Fruit fly (Drosophila melanogaster) whole organism, embryonic: ENCODE measurements around the gene AlaRS.

ENCODE experiments used
- Aef1 ChIP-seq: fragments of 200-800 bp; sonication (Bioruptor generic); IDR thresholded peaks from 3 replicates; pipeline ENCODE4 v1.3.6; 2022; ENCODE audit warnings: missing biosample characterization, missing genetic modification characterization
- Antp ChIP-seq: fragments of 200-800 bp; sonication (Bioruptor generic); optimal IDR thresholded peaks from 3 replicates; lab custom pipeline; 2016; ENCODE audit warnings: missing biosample characterization, missing genetic modification characterization
- Bgb ChIP-seq: fragments of 200-800 bp; sonication (Bioruptor generic); IDR thresholded peaks from 2 replicates; pipeline ENCODE4 v1.3.6; 2022; ENCODE audit warnings: missing biosample characterization, missing genetic modification characterization; ENCODE audit not compliant: partially characterized antibody
- CG10959 ChIP-seq: fragments of 200-800 bp; sonication (Bioruptor generic); IDR thresholded peaks from 2 replicates; pipeline ENCODE4 v1.3.6; 2022; ENCODE audit warnings: missing biosample characterization, missing genetic modification characterization
- CG12155 ChIP-seq: fragments of 200-800 bp; sonication (Bioruptor generic); optimal IDR thresholded peaks from 3 replicates; lab custom pipeline; 2016; ENCODE audit warnings: missing biosample characterization, missing genetic modification characterization
- CG12391 ChIP-seq: fragments of 200-800 bp; sonication (Bioruptor generic); optimal IDR thresholded peaks from 3 replicates; lab custom pipeline; 2018; ENCODE audit warnings: missing biosample characterization, mild to moderate bottlenecking, missing genetic modification characterization, moderate library complexity
- CG13123 ChIP-seq: fragments of 200-800 bp; sonication (Bioruptor generic); optimal IDR thresholded peaks from 2 replicates; lab custom pipeline; 2016; ENCODE audit warnings: missing biosample characterization, missing genetic modification characterization
- CG14710 ChIP-seq: fragments of 200-800 bp; sonication (Bioruptor generic); optimal IDR thresholded peaks from 3 replicates; lab custom pipeline; 2019; ENCODE audit warnings: missing biosample characterization, mild to moderate bottlenecking, missing genetic modification characterization, moderate library complexity
- CG15011 ChIP-seq: fragments of 200-800 bp; sonication (Bioruptor generic); optimal IDR thresholded peaks from 3 replicates; lab custom pipeline; 2018; ENCODE audit warnings: missing biosample characterization, mild to moderate bottlenecking, missing genetic modification characterization
- CG15696 ChIP-seq: fragments of 200-800 bp; sonication (Bioruptor generic); optimal IDR thresholded peaks from 2 replicates; lab custom pipeline; 2019; ENCODE audit warnings: missing biosample characterization, mild to moderate bottlenecking, missing genetic modification characterization, moderate library complexity
- CG17186 ChIP-seq: fragments of 200-800 bp; sonication (Bioruptor generic); optimal IDR thresholded peaks from 3 replicates; lab custom pipeline; 2017; ENCODE audit warnings: missing biosample characterization, missing genetic modification reagents, missing genetic modification characterization
- CG18262 ChIP-seq: fragments of 200-800 bp; optimal IDR thresholded peaks from 3 replicates; lab custom pipeline; 2019; ENCODE audit warnings: missing biosample characterization, mild to moderate bottlenecking, missing genetic modification characterization, moderate library complexity
- CG18599 ChIP-seq: fragments of 200-800 bp; sonication (Bioruptor generic); optimal IDR thresholded peaks from 3 replicates; lab custom pipeline; 2017; ENCODE audit warnings: missing biosample characterization, missing genetic modification characterization, mild to moderate bottlenecking, moderate library complexity, missing genetic modification reagents
- CG2875 ChIP-seq: fragments of 200-800 bp; sonication (Bioruptor generic); optimal IDR thresholded peaks from 2 replicates; lab custom pipeline; 2017; ENCODE audit warnings: missing biosample characterization, mild to moderate bottlenecking, missing genetic modification characterization, missing genetic modification reagents
- CG31365 ChIP-seq: fragments of 200-800 bp; sonication (Bioruptor generic); optimal IDR thresholded peaks from 2 replicates; lab custom pipeline; 2018; ENCODE audit warnings: missing biosample characterization, mild to moderate bottlenecking, missing genetic modification characterization
- CG5953 ChIP-seq: fragments of 200-800 bp; sonication (Bioruptor generic); IDR thresholded peaks from 2 replicates; pipeline ENCODE4 v1.3.6; 2022; ENCODE audit warnings: missing biosample characterization, missing genetic modification characterization
- CG7357 ChIP-seq: fragments of 200-800 bp; sonication (Bioruptor generic); IDR thresholded peaks from 3 replicates; pipeline ENCODE4 v1.3.6; 2022; ENCODE audit warnings: missing biosample characterization, missing genetic modification characterization
- CG7987 ChIP-seq: fragments of 200-800 bp; sonication (Bioruptor generic); optimal IDR thresholded peaks from 2 replicates; lab custom pipeline; 2018; ENCODE audit warnings: missing biosample characterization, mild to moderate bottlenecking, missing genetic modification characterization, moderate library complexity
- CkIIα-i1 ChIP-seq: fragments of 200-800 bp; sonication (Bioruptor generic); IDR thresholded peaks from 2 replicates; pipeline ENCODE4 v1.3.6; 2022; ENCODE audit warnings: missing biosample characterization, missing genetic modification characterization
- D19B ChIP-seq: fragments of 200-800 bp; sonication (Bioruptor generic); optimal IDR thresholded peaks from 2 replicates; lab custom pipeline; 2017; ENCODE audit warnings: missing biosample characterization, mild to moderate bottlenecking, missing genetic modification characterization
- Deaf1 ChIP-seq: fragments of 200-800 bp; optimal IDR thresholded peaks from 3 replicates; lab custom pipeline; 2019; ENCODE audit warnings: missing biosample characterization, mild to moderate bottlenecking, missing genetic modification characterization, moderate library complexity
- Dek ChIP-seq: fragments of 200-800 bp; sonication (Bioruptor generic); optimal IDR thresholded peaks from 3 replicates; lab custom pipeline; 2019; ENCODE audit warnings: missing biosample characterization, mild to moderate bottlenecking, missing genetic modification characterization, moderate library complexity
- Dfd ChIP-seq, 2 experiments: fragments of >200 bp; optimal IDR thresholded peaks; 2 replicates each; lab custom pipeline; 2017; ENCODE audit warnings: missing biosample characterization in 2 of 2, missing genetic modification characterization in 2 of 2
- Hey ChIP-seq: fragments of 200-800 bp; sonication (Bioruptor generic); optimal IDR thresholded peaks from 3 replicates; lab custom pipeline; 2018; ENCODE audit warnings: missing biosample characterization, mild to moderate bottlenecking, missing genetic modification characterization
- NC2β ChIP-seq: fragments of 200-800 bp; sonication (Bioruptor generic); optimal IDR thresholded peaks from 2 replicates; lab custom pipeline; 2016; ENCODE audit warnings: missing biosample characterization, missing genetic modification characterization
- Neu2 ChIP-seq: fragments of 200-800 bp; sonication (Bioruptor generic); optimal IDR thresholded peaks from 3 replicates; lab custom pipeline; 2016; ENCODE audit warnings: missing biosample characterization, missing genetic modification characterization, borderline replicate concordance
- Oli ChIP-seq: fragments of 200-800 bp; sonication (Bioruptor generic); optimal IDR thresholded peaks from 2 replicates; lab custom pipeline; 2018; ENCODE audit warnings: missing biosample characterization, mild to moderate bottlenecking, missing genetic modification characterization, moderate library complexity
- Poxn ChIP-seq: fragments of 200-800 bp; sonication (Bioruptor generic); IDR thresholded peaks from 2 replicates; pipeline ENCODE4 v1.3.6; 2022; ENCODE audit warnings: missing biosample characterization, missing genetic modification characterization
- Six4 ChIP-seq: fragments of 200-800 bp; sonication (Bioruptor generic); optimal IDR thresholded peaks from 2 replicates; lab custom pipeline; 2016; ENCODE audit warnings: missing biosample characterization, missing genetic modification characterization
- ase ChIP-seq: fragments of 200-800 bp; sonication (Bioruptor generic); IDR thresholded peaks from 3 replicates; pipeline ENCODE4 v1.3.6; 2022; ENCODE audit warnings: missing biosample characterization, missing genetic modification characterization
- cas ChIP-seq: fragments of 200-800 bp; sonication (Bioruptor generic); IDR thresholded peaks from 2 replicates; pipeline ENCODE4 v1.3.6; 2022; ENCODE audit warnings: missing biosample characterization, missing genetic modification characterization
- cato ChIP-seq: fragments of 200-800 bp; sonication (Bioruptor generic); optimal IDR thresholded peaks from 2 replicates; lab custom pipeline; 2016; ENCODE audit warnings: missing biosample characterization, missing genetic modification characterization, borderline replicate concordance
- da ChIP-seq: fragments of 200-800 bp; sonication (Bioruptor generic); optimal IDR thresholded peaks from 2 replicates; lab custom pipeline; 2016; ENCODE audit warnings: missing biosample characterization, missing genetic modification characterization
- grau ChIP-seq: fragments of 200-800 bp; optimal IDR thresholded peaks from 3 replicates; lab custom pipeline; 2019; ENCODE audit warnings: missing biosample characterization, mild to moderate bottlenecking, missing genetic modification characterization, moderate library complexity
- ham ChIP-seq: fragments of 200-800 bp; sonication (Bioruptor generic); IDR thresholded peaks from 2 replicates; pipeline ENCODE4 v1.3.6; 2022; ENCODE audit warnings: missing biosample characterization, missing genetic modification characterization
- hb ChIP-seq: fragments of 200-800 bp; sonication (Bioruptor generic); IDR thresholded peaks from 3 replicates; pipeline ENCODE4 v1.3.6; 2022; ENCODE audit warnings: missing biosample characterization, missing genetic modification characterization; ENCODE audit not compliant: partially characterized antibody
- klu ChIP-seq: fragments of 200-800 bp; sonication (Bioruptor generic); IDR thresholded peaks from 2 replicates; pipeline ENCODE4 v1.3.6; 2022; ENCODE audit warnings: missing biosample characterization, missing genetic modification characterization
- lbe ChIP-seq: fragments of 200-800 bp; sonication (Bioruptor generic); optimal IDR thresholded peaks from 2 replicates; lab custom pipeline; 2016; ENCODE audit warnings: missing biosample characterization, mild to moderate bottlenecking, missing genetic modification characterization
- luna ChIP-seq: fragments of 200-800 bp; sonication (Bioruptor generic); optimal IDR thresholded peaks from 2 replicates; lab custom pipeline; 2016; ENCODE audit warnings: missing biosample characterization, missing genetic modification characterization
- maf-S ChIP-seq: fragments of 200-800 bp; sonication (Bioruptor generic); optimal IDR thresholded peaks from 2 replicates; lab custom pipeline; 2016; ENCODE audit warnings: missing biosample characterization, missing genetic modification characterization
- nerfin-1 ChIP-seq: fragments of 200-800 bp; sonication (Bioruptor generic); optimal IDR thresholded peaks from 3 replicates; lab custom pipeline; 2019; ENCODE audit warnings: missing biosample characterization, mild to moderate bottlenecking, missing genetic modification characterization, moderate library complexity
- otp ChIP-seq: fragments of 200-800 bp; sonication (Bioruptor generic); IDR thresholded peaks from 3 replicates; pipeline ENCODE4, ENCODE4 v1.3.6; 2022; ENCODE audit warnings: missing biosample characterization, missing genetic modification characterization
- pb ChIP-seq: fragments of 200-800 bp; sonication (Bioruptor generic); optimal IDR thresholded peaks from 3 replicates; lab custom pipeline; 2016; ENCODE audit warnings: missing biosample characterization, missing genetic modification characterization
- repo ChIP-seq: fragments of 200-800 bp; sonication (Bioruptor generic); optimal IDR thresholded peaks from 2 replicates; lab custom pipeline; 2016; ENCODE audit warnings: missing biosample characterization, missing genetic modification characterization
- sd ChIP-seq: fragments of 200-800 bp; sonication (Bioruptor generic); optimal IDR thresholded peaks from 3 replicates; lab custom pipeline; 2018; ENCODE audit warnings: missing biosample characterization, mild to moderate bottlenecking, missing genetic modification characterization, moderate library complexity
- shn ChIP-seq: fragments of 200-800 bp; sonication (Bioruptor generic); optimal IDR thresholded peaks from 3 replicates; lab custom pipeline; 2016; ENCODE audit warnings: missing biosample characterization, missing genetic modification characterization
- slou ChIP-seq: fragments of 200-800 bp; sonication (Bioruptor generic); optimal IDR thresholded peaks from 3 replicates; lab custom pipeline; 2016; ENCODE audit warnings: missing biosample characterization, missing genetic modification characterization
- sqz ChIP-seq: fragments of 200-800 bp; sonication (Bioruptor generic); optimal IDR thresholded peaks from 3 replicates; lab custom pipeline; 2018; ENCODE audit warnings: missing biosample characterization, mild to moderate bottlenecking, missing genetic modification characterization
- sug ChIP-seq: fragments of 200-800 bp; optimal IDR thresholded peaks from 2 replicates; lab custom pipeline; 2019; ENCODE audit warnings: missing biosample characterization, mild to moderate bottlenecking, missing genetic modification characterization, moderate library complexity
- tap ChIP-seq: fragments of 200-800 bp; optimal IDR thresholded peaks from 3 replicates; lab custom pipeline; 2019; ENCODE audit warnings: missing biosample characterization, mild to moderate bottlenecking, missing genetic modification characterization, moderate library complexity
- zen2 ChIP-seq: fragments of 200-800 bp; sonication (Bioruptor generic); IDR thresholded peaks from 3 replicates; pipeline ENCODE4 v1.3.6; 2022; ENCODE audit warnings: missing biosample characterization, missing genetic modification characterization; ENCODE audit not compliant: partially characterized antibody

AlaRS gene

DNA sequence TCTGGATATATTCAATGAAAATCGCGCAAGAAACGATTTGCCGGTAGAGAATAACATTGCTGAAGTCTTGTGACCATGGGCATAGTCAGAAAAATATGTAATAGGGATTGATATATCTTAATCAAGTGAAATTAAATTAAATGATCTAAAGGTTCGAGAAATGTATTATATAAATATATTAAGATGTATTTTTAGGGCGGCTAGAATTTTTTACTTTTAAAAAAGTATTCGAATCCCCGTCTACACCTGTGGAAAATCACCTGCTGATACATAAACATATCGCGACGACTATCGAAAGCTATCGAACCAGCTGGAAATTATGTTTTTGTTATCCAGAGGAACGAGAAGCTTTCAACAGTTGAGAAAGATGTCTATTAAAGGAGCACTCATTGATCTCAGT is 4.8 kb downstream of the AlaRS start, which contains the start of the genes CG13390 and CG17294 (continued):
- TF ChIP-seq CG12155 (GFP tag; lab: Kevin White, UChicago) (peak; percentile 99), CG7987 (GFP tag; lab: Kevin White, UChicago) (peak; percentile 98), Dfd (GFP tag; optimal IDR thresholded peaks at IDR 0.05; lab: Kevin White, UChicago) (no peak), ham (GFP tag; lab: Robert Waterston, UW) (peak; percentile 99), otp (peak; percentile 99), Poxn (GFP tag; lab: Robert Waterston, UW) (peak; percentile 99), sug (tag; lab: Kevin White, UChicago) (peak; percentile 99), lbe (GFP tag; lab: Kevin White, UChicago) (peak; percentile 99), CG18262 (tag; lab: Kevin White, UChicago) (peak; percentile 100), cato (GFP tag; lab: Kevin White, UChicago) (peak; percentile 98), slou (GFP tag; lab: Kevin White, UChicago) (peak; percentile 99), maf-S (GFP tag; lab: Kevin White, UChicago) (peak; percentile 94), ase (GFP tag; lab: Robert Waterston, UW) (peak; percentile 99), Dek (tag; lab: Kevin White, UChicago) (peak; percentile 100), nerfin-1 (peak; percentile 99), CG7357 (GFP tag; lab: Robert Waterston, UW) (peak; percentile 98), sd (tag; lab: Kevin White, UChicago) (peak; percentile 98), luna (GFP tag; lab: Kevin White, UChicago) (peak; percentile 86), pb (GFP tag; lab: Kevin White, UChicago) (peak; percentile 69), CG18599 (GFP tag; lab: Kevin White, UChicago) (peak; percentile 100), sqz (GFP tag; lab: Kevin White, UChicago) (peak; percentile 99), da (GFP tag; lab: Kevin White, UChicago) (peak; percentile 92), Antp (GFP tag; lab: Kevin White, UChicago) (peak; percentile 82), CG2875 (GFP tag; lab: Kevin White, UChicago) (peak; percentile 98), D19B (GFP tag; lab: Kevin White, UChicago) (peak; percentile 97), shn (GFP tag; lab: Kevin White, UChicago) (peak; percentile 77), CG13123 (GFP tag; lab: Kevin White, UChicago) (peak; percentile 98), hb (GFP tag; lab: Robert Waterston, UW) (peak; percentile 37; the same call in 1 of the 3 replicates), CG12391 (tag; lab: Kevin White, UChicago) (peak; percentile 100), klu (GFP tag; lab: Robert Waterston, UW) (peak; percentile 99), Hey (tag; lab: Kevin White, UChicago) (peak; percentile 92), Deaf1 (tag; lab: Kevin White, UChicago) (peak; percentile 92), Neu2 (GFP tag; lab: Kevin White, UChicago) (peak; percentile 36), CG15011 (GFP tag; lab: Kevin White, UChicago) (peak; percentile 99), repo (GFP tag; lab: Kevin White, UChicago) (peak; percentile 86), CG14710 (tag; lab: Kevin White, UChicago) (peak; percentile 98), CG5953 (GFP tag; lab: Robert Waterston, UW) (peak; percentile 99), CG15696 (tag; lab: Kevin White, UChicago) (peak; percentile 99), Bgb (peak; percentile 71), CG10959 (GFP tag; lab: Robert Waterston, UW) (peak; percentile 99), NC2β (GFP tag; lab: Kevin White, UChicago) (peak; percentile 90), cas (GFP tag; lab: Robert Waterston, UW) (peak; percentile 99), CG31365 (tag; lab: Kevin White, UChicago) (peak; percentile 94), tap (tag; lab: Kevin White, UChicago) (peak; percentile 100), CG17186 (GFP tag; lab: Kevin White, UChicago) (peak; percentile 94), CkIIα-i1 (GFP tag; lab: Robert Waterston, UW) (peak; percentile 98), Oli (tag; lab: Kevin White, UChicago) (peak; percentile 100), Six4 (GFP tag; lab: Kevin White, UChicago) (peak; percentile 99), zen2 (GFP tag; lab: Robert Waterston, UW) (peak; percentile 72; the same call in 2 of the 3 replicates), Aef1 (peak; percentile 100), grau (tag; lab: Kevin White, UChicago) (peak; percentile 99)
